Worm (Caenorhabditis elegans) whole organism, young adult: ENCODE results near the gene set-11.

Experiments
- K11D2.4 ChIP-seq: fragments of 200-800 bp; sonication (Bioruptor generic); IDR thresholded peaks from 2 replicates; pipeline ENCODE4 v1.3.6; 2022; ENCODE audit warnings: missing genetic modification reagents, missing genetic modification characterization, missing compliant biosample characterization
- dpl-1 ChIP-seq: fragments of 150-350 bp; optimal IDR thresholded peaks from 2 replicates; lab custom pipeline; 2014; ENCODE audit warnings: missing biosample characterization, missing genetic modification reagents, missing genetic modification characterization
- hlh-12 ChIP-seq: sonication (generic microtip); optimal IDR thresholded peaks from 2 replicates; lab custom pipeline; 2016; ENCODE audit warnings: missing genetic modification characterization, missing compliant biosample characterization
- ztf-22 ChIP-seq: fragments of 200-800 bp; sonication (Bioruptor generic); optimal IDR thresholded peaks from 2 replicates; lab custom pipeline; 2018; ENCODE audit warnings: mild to moderate bottlenecking, missing genetic modification characterization, moderate library complexity, missing compliant biosample characterization

ce11 chrII:2684208-2684607 lies 8.2 kb downstream of the set-11 start, which contains the start of gene ceh-87:
- no peak for TF ChIP-seq hlh-12
- no peak for TF ChIP-seq K11D2.4 (GFP tag; lab: Robert Waterston, UW)
- no peak for TF ChIP-seq dpl-1
- TF ChIP-seq ztf-22 (GFP tag; lab: Kevin White, UChicago) = no peak
